Fruit fly (Drosophila melanogaster) whole organism, embryonic: ENCODE measurements around the gene CG13138.

ENCODE experiments used
- CG10267 ChIP-seq: fragments of 200-800 bp; sonication (Bioruptor generic); optimal IDR thresholded peaks from 2 replicates; lab custom pipeline; 2018; ENCODE audit warnings: missing biosample characterization, mild to moderate bottlenecking, missing genetic modification characterization, moderate library complexity
- CG10565 ChIP-seq: fragments of 200-800 bp; sonication (Bioruptor generic); optimal IDR thresholded peaks from 3 replicates; lab custom pipeline; 2016; ENCODE audit warnings: missing biosample characterization, mild to moderate bottlenecking, missing genetic modification characterization
- CG12659 ChIP-seq: fragments of 200-800 bp; sonication (Bioruptor generic); optimal IDR thresholded peaks from 3 replicates; lab custom pipeline; 2017; ENCODE audit warnings: mild to moderate bottlenecking, missing biosample characterization, missing genetic modification reagents, missing genetic modification characterization
- CG12942 ChIP-seq: fragments of 200-800 bp; sonication (Bioruptor generic); optimal IDR thresholded peaks from 3 replicates; lab custom pipeline; 2016; ENCODE audit warnings: missing biosample characterization, missing genetic modification characterization
- CG13287 ChIP-seq: fragments of 200-800 bp; sonication (Bioruptor generic); IDR thresholded peaks from 2 replicates; pipeline ENCODE4 v1.3.6; 2022; ENCODE audit warnings: missing biosample characterization, missing genetic modification characterization; ENCODE audit not compliant: partially characterized antibody
- CG15696 ChIP-seq: fragments of 200-800 bp; sonication (Bioruptor generic); optimal IDR thresholded peaks from 2 replicates; lab custom pipeline; 2019; ENCODE audit warnings: missing biosample characterization, mild to moderate bottlenecking, missing genetic modification characterization, moderate library complexity
- CG16815 ChIP-seq: fragments of 200-800 bp; sonication (Bioruptor generic); optimal IDR thresholded peaks from 3 replicates; lab custom pipeline; 2017; ENCODE audit warnings: missing biosample characterization, mild to moderate bottlenecking, missing genetic modification characterization
- CG17385 ChIP-seq: fragments of 200-800 bp; sonication (Bioruptor generic); optimal IDR thresholded peaks from 3 replicates; lab custom pipeline; 2018; ENCODE audit warnings: missing biosample characterization, mild to moderate bottlenecking, missing genetic modification characterization
- CG17829 ChIP-seq: fragments of 200-800 bp; optimal IDR thresholded peaks from 2 replicates; lab custom pipeline; 2019; ENCODE audit warnings: missing biosample characterization, mild to moderate bottlenecking, missing genetic modification characterization, moderate library complexity
- CG18599 ChIP-seq: fragments of 200-800 bp; sonication (Bioruptor generic); optimal IDR thresholded peaks from 3 replicates; lab custom pipeline; 2017; ENCODE audit warnings: missing biosample characterization, missing genetic modification characterization, mild to moderate bottlenecking, moderate library complexity, missing genetic modification reagents
- CG2116 ChIP-seq: fragments of 200-800 bp; sonication (Bioruptor generic); optimal IDR thresholded peaks from 3 replicates; lab custom pipeline; 2018; ENCODE audit warnings: missing biosample characterization, mild to moderate bottlenecking, missing genetic modification characterization
- CG4424 ChIP-seq: fragments of 200-800 bp; sonication (Bioruptor generic); optimal IDR thresholded peaks from 3 replicates; lab custom pipeline; 2016; ENCODE audit warnings: missing biosample characterization, missing genetic modification characterization
- CG7839 ChIP-seq: fragments of 200-800 bp; sonication (Bioruptor generic); optimal IDR thresholded peaks from 3 replicates; lab custom pipeline; 2018; ENCODE audit warnings: missing biosample characterization, mild to moderate bottlenecking, missing genetic modification characterization, moderate library complexity
- CG9817 ChIP-seq: fragments of 200-800 bp; sonication (Bioruptor generic); optimal IDR thresholded peaks from 2 replicates; lab custom pipeline; 2018; ENCODE audit warnings: missing biosample characterization, mild to moderate bottlenecking, missing genetic modification characterization, moderate library complexity
- Chrac-16 ChIP-seq: fragments of 200-800 bp; sonication (Bioruptor generic); optimal IDR thresholded peaks from 3 replicates; lab custom pipeline; 2016; ENCODE audit warnings: missing biosample characterization, missing genetic modification characterization
- Dek ChIP-seq: fragments of 200-800 bp; sonication (Bioruptor generic); optimal IDR thresholded peaks from 3 replicates; lab custom pipeline; 2019; ENCODE audit warnings: missing biosample characterization, mild to moderate bottlenecking, missing genetic modification characterization, moderate library complexity
- Dp ChIP-seq: fragments of 200-800 bp; sonication (Bioruptor generic); optimal IDR thresholded peaks from 2 replicates; lab custom pipeline; 2018; ENCODE audit warnings: missing biosample characterization, mild to moderate bottlenecking, missing genetic modification characterization, moderate library complexity
- Dref ChIP-seq: fragments of 200-800 bp; sonication (Bioruptor generic); IDR thresholded peaks from 2 replicates; pipeline ENCODE4 v1.3.6; 2022; ENCODE audit warnings: missing biosample characterization, missing genetic modification characterization
- Elba2 ChIP-seq: fragments of 200-800 bp; sonication (Bioruptor generic); optimal IDR thresholded peaks from 3 replicates; lab custom pipeline; 2016; ENCODE audit warnings: missing biosample characterization, missing genetic modification characterization
- HLH4C ChIP-seq: fragments of 200-800 bp; sonication (Bioruptor generic); IDR thresholded peaks from 3 replicates; pipeline ENCODE4 v1.3.6; 2022; ENCODE audit warnings: missing biosample characterization, missing genetic modification characterization; ENCODE audit not compliant: partially characterized antibody
- HmgD ChIP-seq: fragments of 200-800 bp; sonication (Bioruptor generic); optimal IDR thresholded peaks from 3 replicates; lab custom pipeline; 2016; ENCODE audit warnings: missing biosample characterization, missing genetic modification characterization
- Hmx ChIP-seq: fragments of 200-800 bp; sonication (Bioruptor generic); optimal IDR thresholded peaks from 2 replicates; lab custom pipeline; 2016; ENCODE audit warnings: missing biosample characterization, missing genetic modification characterization
- Lhr ChIP-seq: fragments of 200-800 bp; sonication (Bioruptor generic); optimal IDR thresholded peaks from 3 replicates; lab custom pipeline; 2017; ENCODE audit warnings: mild to moderate bottlenecking, missing biosample characterization, missing genetic modification reagents, missing genetic modification characterization
- MBD-R2 ChIP-seq: fragments of 200-800 bp; sonication (Bioruptor generic); IDR thresholded peaks from 2 replicates; pipeline ENCODE4 v1.3.6; 2022; ENCODE audit warnings: missing biosample characterization, missing genetic modification characterization
- MESR4 ChIP-seq: fragments of 200-800 bp; sonication (Bioruptor generic); optimal IDR thresholded peaks from 2 replicates; lab custom pipeline; 2018; ENCODE audit warnings: missing biosample characterization, mild to moderate bottlenecking, missing genetic modification characterization, moderate library complexity
- Rfx ChIP-seq: fragments of 200-800 bp; sonication (Bioruptor generic); IDR thresholded peaks from 2 replicates; pipeline ENCODE4 v1.3.6; 2022; ENCODE audit warnings: missing biosample characterization, missing genetic modification characterization
- Xbp1 ChIP-seq: fragments of 200-800 bp; sonication (Bioruptor generic); optimal IDR thresholded peaks from 3 replicates; lab custom pipeline; 2016; ENCODE audit warnings: missing biosample characterization, mild to moderate bottlenecking, missing genetic modification characterization
- ab ChIP-seq: fragments of 200-800 bp; sonication (Bioruptor generic); optimal IDR thresholded peaks from 2 replicates; lab custom pipeline; 2016; ENCODE audit warnings: missing biosample characterization, missing genetic modification characterization
- corto ChIP-seq: fragments of 200-800 bp; sonication (Bioruptor generic); optimal IDR thresholded peaks from 2 replicates; lab custom pipeline; 2016; ENCODE audit warnings: missing biosample characterization, mild to moderate bottlenecking, missing genetic modification characterization, moderate library complexity
- eyg ChIP-seq: fragments of 200-800 bp; sonication (Bioruptor generic); optimal IDR thresholded peaks from 3 replicates; lab custom pipeline; 2016; ENCODE audit warnings: missing biosample characterization, missing genetic modification characterization
- kni ChIP-seq: fragments of 200-800 bp; sonication (Bioruptor generic); optimal IDR thresholded peaks from 3 replicates; lab custom pipeline; 2017; ENCODE audit warnings: mild to moderate bottlenecking, missing biosample characterization, missing genetic modification reagents, missing genetic modification characterization
- nmo ChIP-seq: fragments of 200-800 bp; sonication (Bioruptor generic); optimal IDR thresholded peaks from 2 replicates; lab custom pipeline; 2018; ENCODE audit warnings: missing biosample characterization, mild to moderate bottlenecking, missing genetic modification characterization, moderate library complexity
- nom ChIP-seq: fragments of 200-800 bp; sonication (Bioruptor generic); optimal IDR thresholded peaks from 2 replicates; lab custom pipeline; 2017; ENCODE audit warnings: missing biosample characterization, missing genetic modification characterization, mild to moderate bottlenecking, moderate library complexity, missing genetic modification reagents
- onecut ChIP-seq: fragments of 200-800 bp; sonication (Bioruptor generic); IDR thresholded peaks from 2 replicates; pipeline ENCODE4 v1.3.6; 2022; ENCODE audit warnings: missing biosample characterization, missing genetic modification characterization
- pho ChIP-seq: fragments of 200-800 bp; sonication (Bioruptor generic); optimal IDR thresholded peaks from 2 replicates; lab custom pipeline; 2016; ENCODE audit warnings: missing biosample characterization, missing genetic modification characterization
- pros ChIP-seq: fragments of 200-800 bp; sonication (Bioruptor generic); optimal IDR thresholded peaks from 3 replicates; lab custom pipeline; 2019; ENCODE audit warnings: missing biosample characterization, mild to moderate bottlenecking, missing genetic modification characterization, moderate library complexity
- pzg ChIP-seq: fragments of 200-800 bp; sonication (Bioruptor generic); optimal IDR thresholded peaks from 3 replicates; lab custom pipeline; 2018; ENCODE audit warnings: missing biosample characterization, mild to moderate bottlenecking, missing genetic modification characterization, moderate library complexity
- row ChIP-seq: fragments of 200-800 bp; sonication (Bioruptor generic); IDR thresholded peaks from 3 replicates; pipeline ENCODE4 v1.3.6; 2022; ENCODE audit warnings: missing biosample characterization, missing genetic modification characterization
- sens ChIP-seq: fragments of 200-800 bp; sonication (Bioruptor generic); peaks from one replicate; lab custom pipeline; 2016; ENCODE audit warnings: missing biosample characterization, missing genetic modification characterization
- sug ChIP-seq: fragments of 200-800 bp; optimal IDR thresholded peaks from 2 replicates; lab custom pipeline; 2019; ENCODE audit warnings: missing biosample characterization, mild to moderate bottlenecking, missing genetic modification characterization, moderate library complexity
- trem ChIP-seq: fragments of 200-800 bp; optimal IDR thresholded peaks from 3 replicates; lab custom pipeline; 2019; ENCODE audit warnings: missing biosample characterization, mild to moderate bottlenecking, missing genetic modification characterization, moderate library complexity
- tx ChIP-seq: fragments of 200-800 bp; sonication (Bioruptor generic); optimal IDR thresholded peaks from 2 replicates; lab custom pipeline; 2016; ENCODE audit warnings: missing biosample characterization, missing genetic modification characterization
- unc-4 ChIP-seq: fragments of 200-800 bp; sonication (Bioruptor generic); IDR thresholded peaks from 2 replicates; pipeline ENCODE4 v1.3.6; 2022; ENCODE audit warnings: missing biosample characterization, missing genetic modification characterization; ENCODE audit not compliant: partially characterized antibody
- vfl ChIP-seq: fragments of 200-800 bp; sonication (Bioruptor generic); optimal IDR thresholded peaks from 2 replicates; lab custom pipeline; 2016; ENCODE audit warnings: missing biosample characterization, missing genetic modification characterization

The CG13138 gene

dm6 chr2L:10306518-10307260, 4.9 kb upstream of the CG13138 start, which contains the start of the genes CG5390 and CG4968 (continued):
- TF ChIP-seq CG15696 (tag; lab: Kevin White, UChicago) (peak; percentile 32), eyg (no peak), CG18599 (GFP tag; lab: Kevin White, UChicago) (peak; percentile 79), Rfx (GFP tag; lab: Robert Waterston, UW) (peak; percentile 72), kni (GFP tag; lab: Kevin White, UChicago) (no peak), tx (GFP tag; lab: Kevin White, UChicago) (no peak), nom (GFP tag; lab: Kevin White, UChicago) (peak; percentile 54), ab (GFP tag; lab: Kevin White, UChicago) (no peak), Dref (GFP tag; lab: Robert Waterston, UW) (peak; percentile 86)

- TF ChIP-seq sens (peak; percentile 42), trem (tag; lab: Kevin White, UChicago) (no peak)
These were observed 3.8 kb upstream of the CG13138 start for dm6 chr2L:10305538-10306147.

dm6 chr2L:10303786-10304185, 2.0 kb upstream of the CG13138 start, which contains the start of gene nmd:
nmd (minus strand) TSS chr2L:10303947.
- peak; percentile 64 for TF ChIP-seq Elba2 (GFP tag; lab: Kevin White, UChicago)
- peak; percentile 12 for TF ChIP-seq Chrac-16 (GFP tag; lab: Kevin White, UChicago)
- TF ChIP-seq pzg (GFP tag; lab: Kevin White, UChicago): peak; percentile 80
- TF ChIP-seq MBD-R2 (GFP tag; lab: Robert Waterston, UW): peak; percentile 89
- TF ChIP-seq corto: no peak
- TF ChIP-seq vfl (GFP tag; lab: Kevin White, UChicago): no peak
- peak; percentile 77 for TF ChIP-seq MESR4 (GFP tag; lab: Kevin White, UChicago)
- TF ChIP-seq CG17829 (tag; lab: Kevin White, UChicago): peak; percentile 13
- peak; percentile 16 for TF ChIP-seq CG9817 (tag; lab: Kevin White, UChicago)
- peak; percentile 2 for TF ChIP-seq CG7839 (tag; lab: Kevin White, UChicago)
- TF ChIP-seq Hmx (GFP tag; lab: Kevin White, UChicago): no peak
- peak; percentile 41 for TF ChIP-seq nmo (GFP tag; lab: Kevin White, UChicago)
- peak; percentile 17 for TF ChIP-seq sug (tag; lab: Kevin White, UChicago)
- TF ChIP-seq CG12942: no peak
- no peak for TF ChIP-seq pros
- peak; percentile 91 for TF ChIP-seq CG17385 (GFP tag; lab: Kevin White, UChicago)
- peak; percentile 34 for TF ChIP-seq HmgD (GFP tag; lab: Kevin White, UChicago)
- no peak for TF ChIP-seq HLH4C (GFP tag; lab: Robert Waterston, UW)
- TF ChIP-seq Dp (GFP tag; lab: Kevin White, UChicago): peak; percentile 29
- TF ChIP-seq Rfx (GFP tag; lab: Robert Waterston, UW): peak; percentile 57
- TF ChIP-seq CG10565 (GFP tag; lab: Kevin White, UChicago): no peak
- peak; percentile 48 for TF ChIP-seq Dek (tag; lab: Kevin White, UChicago)
- TF ChIP-seq pho (GFP tag; lab: Kevin White, UChicago): peak; percentile 5
- peak; percentile 81 for TF ChIP-seq row (GFP tag; lab: Robert Waterston, UW)
- peak; percentile 92 for TF ChIP-seq CG2116 (GFP tag; lab: Kevin White, UChicago)
- peak; percentile 14 for TF ChIP-seq CG10267 (tag; lab: Kevin White, UChicago)
- peak; percentile 53 for TF ChIP-seq CG13287 (GFP tag; lab: Robert Waterston, UW)
- TF ChIP-seq Xbp1 (GFP tag; lab: Kevin White, UChicago): peak; percentile 13
- peak; percentile 32; the same call in 1 of the 2 replicates for TF ChIP-seq onecut
- no peak for TF ChIP-seq CG16815 (GFP tag; lab: Kevin White, UChicago)
- TF ChIP-seq CG4424: no peak
- peak; percentile 62 for TF ChIP-seq Lhr
- peak; percentile 55 for TF ChIP-seq CG12659 (GFP tag; lab: Kevin White, UChicago)
- TF ChIP-seq unc-4 (GFP tag; lab: Robert Waterston, UW): peak; percentile 30; the same call in 1 of the 2 replicates
